Worm (Caenorhabditis elegans) whole organism, young adult: ENCODE measurements around the gene C29G2.6.

Experiments
- C06A6.2 ChIP-seq: fragments of 200-800 bp; sonication (Bioruptor generic); conservative IDR thresholded peaks from 2 replicates; pipeline ENCODE4 v1.3.6; 2022; ENCODE audit warnings: missing genetic modification characterization, missing compliant biosample characterization
- C17E4.6 ChIP-seq: fragments of 200-800 bp; sonication (Bioruptor generic); IDR thresholded peaks from 2 replicates; pipeline ENCODE4 v1.3.6; 2022; ENCODE audit warnings: missing genetic modification reagents, missing genetic modification characterization, missing compliant biosample characterization
- F23B12.7 ChIP-seq: sonication (generic microtip); optimal IDR thresholded peaks from 2 replicates; lab custom pipeline; 2017; ENCODE audit warnings: missing genetic modification characterization, mild to moderate bottlenecking, missing compliant biosample characterization, antibody characterized with exemption, moderate library complexity; ENCODE audit not compliant: insufficient read depth
- F33H1.4 ChIP-seq: fragments of 200-800 bp; sonication (Bioruptor generic); IDR thresholded peaks from 2 replicates; pipeline ENCODE4 v1.3.6; 2022; ENCODE audit warnings: missing genetic modification reagents, missing genetic modification characterization, missing compliant biosample characterization
- F39B2.1 ChIP-seq: fragments of 200-800 bp; sonication (Bioruptor generic); IDR thresholded peaks from 2 replicates; pipeline ENCODE4 v1.3.6; 2022; ENCODE audit warnings: missing genetic modification reagents, missing genetic modification characterization, missing compliant biosample characterization
- F52B5.7 ChIP-seq: sonication (generic microtip); optimal IDR thresholded peaks from 2 replicates; lab custom pipeline; 2016; ENCODE audit warnings: mild to moderate bottlenecking, missing genetic modification characterization, missing compliant biosample characterization
- F55B11.4 ChIP-seq: sonication (generic microtip); optimal IDR thresholded peaks from 2 replicates; lab custom pipeline; 2016; ENCODE audit warnings: missing compliant biosample characterization, missing genetic modification characterization, borderline replicate concordance; ENCODE audit not compliant: insufficient read depth
- F57C9.4 ChIP-seq: sonication (generic microtip); optimal IDR thresholded peaks from 2 replicates; lab custom pipeline; 2017; ENCODE audit warnings: mild to moderate bottlenecking, missing genetic modification characterization, missing compliant biosample characterization
- K12H6.12 ChIP-seq: fragments of 200-800 bp; sonication (Bioruptor generic); optimal IDR thresholded peaks from 2 replicates; lab custom pipeline; 2018; ENCODE audit warnings: mild to moderate bottlenecking, missing genetic modification characterization, missing compliant biosample characterization
- Y67H2A.10 ChIP-seq: fragments of 200-800 bp; sonication (Bioruptor generic); conservative IDR thresholded peaks from 2 replicates; pipeline ENCODE4 v1.3.6; 2022; ENCODE audit warnings: missing genetic modification reagents, missing genetic modification characterization, missing compliant biosample characterization
- aptf-3 ChIP-seq: fragments of 200-800 bp; sonication (Bioruptor generic); IDR thresholded peaks from 2 replicates; pipeline ENCODE4 v1.3.6; 2022; ENCODE audit warnings: missing genetic modification characterization, missing compliant biosample characterization
- athp-1 ChIP-seq: sonication (generic microtip); optimal IDR thresholded peaks from 2 replicates; lab custom pipeline; 2017; ENCODE audit warnings: mild to moderate bottlenecking, missing genetic modification characterization, missing compliant biosample characterization
- attf-3 ChIP-seq: fragments of 200-800 bp; sonication (Bioruptor generic); conservative IDR thresholded peaks from 2 replicates; pipeline ENCODE4 v1.3.6; 2022; ENCODE audit warnings: missing genetic modification reagents, missing genetic modification characterization, missing compliant biosample characterization
- attf-6 ChIP-seq: fragments of 200-800 bp; sonication (Bioruptor generic); IDR thresholded peaks from 2 replicates; pipeline ENCODE4 v1.3.6; 2022; ENCODE audit warnings: missing genetic modification reagents, missing genetic modification characterization, missing compliant biosample characterization
- cebp-1 ChIP-seq, 2 experiments: fragments of 200-800 bp in 1 of 2; sonication (Bioruptor generic) in 1 of 2; sonication (generic microtip) in 1 of 2; IDR thresholded peaks in 1 of 2; optimal IDR thresholded peaks in 1 of 2; 2 replicates each; pipeline versions ENCODE4 v1.3.6 to Lab custom; 2017 to 2022; ENCODE audit warnings: missing compliant biosample characterization in 2 of 2, missing genetic modification characterization in 2 of 2, mild to moderate bottlenecking in 1 of 2, missing genetic modification reagents in 1 of 2, moderate library complexity in 1 of 2
- ceh-40 ChIP-seq: fragments of 200-800 bp; sonication (Bioruptor generic); IDR thresholded peaks from 2 replicates; pipeline ENCODE4 v1.3.6; 2022; ENCODE audit warnings: missing genetic modification characterization, missing compliant biosample characterization
- ceh-79 ChIP-seq: sonication (generic microtip); optimal IDR thresholded peaks from 2 replicates; lab custom pipeline; 2017; ENCODE audit warnings: mild to moderate bottlenecking, missing genetic modification characterization, missing compliant biosample characterization
- die-1 ChIP-seq: sonication (generic microtip); optimal IDR thresholded peaks from 2 replicates; lab custom pipeline; 2016; ENCODE audit warnings: missing genotype, mild to moderate bottlenecking, missing genetic modification characterization, missing compliant biosample characterization
- dpff-1 ChIP-seq: sonication (generic microtip); optimal IDR thresholded peaks from 2 replicates; lab custom pipeline; 2017; ENCODE audit warnings: mild to moderate bottlenecking, missing genetic modification characterization, missing compliant biosample characterization
- dpl-1 ChIP-seq: fragments of 150-350 bp; optimal IDR thresholded peaks from 2 replicates; lab custom pipeline; 2014; ENCODE audit warnings: missing biosample characterization, missing genetic modification reagents, missing genetic modification characterization
- egrh-3 ChIP-seq: fragments of 200-800 bp; sonication (Bioruptor generic); IDR thresholded peaks from 2 replicates; pipeline ENCODE4 v1.3.6; 2022; ENCODE audit warnings: missing genetic modification reagents, missing genetic modification characterization, missing compliant biosample characterization
- ets-4 ChIP-seq: fragments of 200-800 bp; sonication (Bioruptor generic); optimal IDR thresholded peaks from 2 replicates; lab custom pipeline; 2018; ENCODE audit warnings: mild to moderate bottlenecking, missing genetic modification characterization, missing compliant biosample characterization
- him-1 ChIP-seq: sonication (generic microtip); optimal IDR thresholded peaks from 2 replicates; lab custom pipeline; 2016; ENCODE audit warnings: missing genotype, missing genetic modification reagents, missing genetic modification characterization, missing compliant biosample characterization
- hlh-12 ChIP-seq: sonication (generic microtip); optimal IDR thresholded peaks from 2 replicates; lab custom pipeline; 2016; ENCODE audit warnings: missing genetic modification characterization, missing compliant biosample characterization
- hlh-26 ChIP-seq: fragments of 200-800 bp; sonication (Bioruptor generic); conservative IDR thresholded peaks from 2 replicates; pipeline ENCODE4 v1.3.6; 2022; ENCODE audit warnings: missing genetic modification reagents, missing genetic modification characterization, missing compliant biosample characterization
- let-526 ChIP-seq: fragments of 200-800 bp; sonication (Bioruptor generic); IDR thresholded peaks from 2 replicates; pipeline ENCODE4 v1.3.6; 2022; ENCODE audit warnings: missing genetic modification reagents, missing genetic modification characterization, missing compliant biosample characterization
- lir-1 ChIP-seq: fragments of 200-800 bp; sonication (Bioruptor generic); conservative IDR thresholded peaks from 2 replicates; pipeline ENCODE4 v1.3.6; 2022; ENCODE audit warnings: missing genetic modification reagents, missing genetic modification characterization, missing compliant biosample characterization
- lsl-1 ChIP-seq: fragments of 200-800 bp; sonication (Bioruptor generic); optimal IDR thresholded peaks from 2 replicates; lab custom pipeline; 2018; ENCODE audit warnings: mild to moderate bottlenecking, missing genetic modification characterization, moderate library complexity, missing compliant biosample characterization
- lsy-27 ChIP-seq: sonication (generic microtip); optimal IDR thresholded peaks from 2 replicates; lab custom pipeline; 2017; ENCODE audit warnings: missing genetic modification characterization, mild to moderate bottlenecking, missing compliant biosample characterization, antibody characterized with exemption, missing genotype, borderline replicate concordance; ENCODE audit not compliant: insufficient read depth
- mxl-1 ChIP-seq: sonication (generic microtip); optimal IDR thresholded peaks from 2 replicates; lab custom pipeline; 2016; ENCODE audit warnings: missing genetic modification characterization, missing compliant biosample characterization
- nfya-2 ChIP-seq: fragments of 200-800 bp; sonication (Bioruptor generic); IDR thresholded peaks from 2 replicates; pipeline ENCODE4 v1.3.6; 2022; ENCODE audit warnings: missing genetic modification reagents, missing genetic modification characterization, missing compliant biosample characterization
- nhr-27 ChIP-seq: fragments of 200-800 bp; sonication (Bioruptor generic); optimal IDR thresholded peaks from 2 replicates; lab custom pipeline; 2018; ENCODE audit warnings: mild to moderate bottlenecking, missing genetic modification characterization, moderate library complexity, missing compliant biosample characterization
- nhr-80 ChIP-seq: sonication (generic microtip); optimal IDR thresholded peaks from 2 replicates; lab custom pipeline; 2016; ENCODE audit warnings: missing genetic modification characterization, missing compliant biosample characterization
- pbrm-1 ChIP-seq: fragments of 200-800 bp; sonication (Bioruptor generic); IDR thresholded peaks from 2 replicates; pipeline ENCODE4 v1.3.6; 2022; ENCODE audit warnings: missing genetic modification reagents, missing genetic modification characterization, missing compliant biosample characterization
- rcor-1 ChIP-seq: fragments of 200-800 bp; sonication (Bioruptor generic); IDR thresholded peaks from 2 replicates; pipeline ENCODE4 v1.3.6; 2022; ENCODE audit warnings: missing genetic modification reagents, missing genetic modification characterization, missing compliant biosample characterization
- sdz-38 ChIP-seq: sonication (generic microtip); optimal IDR thresholded peaks from 2 replicates; lab custom pipeline; 2016; ENCODE audit warnings: missing genotype, missing genetic modification characterization, missing compliant biosample characterization
- snpc-1.3 ChIP-seq: sonication (generic microtip); optimal IDR thresholded peaks from 2 replicates; lab custom pipeline; 2017; ENCODE audit warnings: missing genetic modification characterization, mild to moderate bottlenecking, missing compliant biosample characterization, antibody characterized with exemption, moderate library complexity, missing genotype, missing genetic modification reagents; ENCODE audit not compliant: insufficient read depth
- snpc-3.4 ChIP-seq: sonication (generic microtip); optimal IDR thresholded peaks from 2 replicates; lab custom pipeline; 2017; ENCODE audit warnings: missing genetic modification characterization, mild to moderate bottlenecking, missing compliant biosample characterization, antibody characterized with exemption, moderate library complexity, missing genotype, missing genetic modification reagents
- snpc-4 ChIP-seq, 5 experiments: fragments of 150-350 bp in 1 of 5; sonication (generic microtip) in 4 of 5; optimal IDR thresholded peaks; 2 replicates each; lab custom pipeline; 2014 to 2018; ENCODE audit warnings: missing genetic modification characterization in 5 of 5, missing biosample characterization in 3 of 5, antibody characterized with exemption in 2 of 5, mild to moderate bottlenecking in 2 of 5, missing compliant biosample characterization in 2 of 5, missing genotype in 2 of 5, moderate library complexity in 2 of 5, missing genetic modification reagents in 1 of 5
- sptf-2 ChIP-seq: fragments of 200-800 bp; sonication (Bioruptor generic); optimal IDR thresholded peaks from 2 replicates; lab custom pipeline; 2018; ENCODE audit warnings: mild to moderate bottlenecking, missing genetic modification characterization, missing compliant biosample characterization
- tbx-9 ChIP-seq: sonication (generic microtip); optimal IDR thresholded peaks from 2 replicates; lab custom pipeline; 2016; ENCODE audit warnings: borderline replicate concordance, missing genetic modification characterization, inconsistent platforms, missing compliant biosample characterization
- unc-130 ChIP-seq: sonication (generic microtip); optimal IDR thresholded peaks from 2 replicates; lab custom pipeline; 2016; ENCODE audit warnings: missing genetic modification reagents, missing genetic modification characterization, missing compliant biosample characterization
- zfh-2 ChIP-seq: fragments of 200-800 bp; sonication (Bioruptor generic); conservative IDR thresholded peaks from 2 replicates; pipeline ENCODE4 v1.3.6; 2022; ENCODE audit warnings: missing genetic modification reagents, missing genetic modification characterization, missing compliant biosample characterization
- ztf-25 ChIP-seq: fragments of 200-800 bp; sonication (Bioruptor generic); IDR thresholded peaks from 2 replicates; pipeline ENCODE4 v1.3.6; 2022; ENCODE audit warnings: missing genetic modification reagents, missing genetic modification characterization, missing compliant biosample characterization
- ztf-26 ChIP-seq: sonication (generic microtip); optimal IDR thresholded peaks from 2 replicates; lab custom pipeline; 2017; ENCODE audit warnings: missing genetic modification characterization, missing compliant biosample characterization
- ztf-28 ChIP-seq: fragments of 200-800 bp; sonication (Bioruptor generic); IDR thresholded peaks from 2 replicates; pipeline ENCODE4 v1.3.6; 2022; ENCODE audit warnings: missing genetic modification reagents, missing genetic modification characterization, missing compliant biosample characterization
- ztf-3 ChIP-seq: fragments of 200-800 bp; sonication (Bioruptor generic); optimal IDR thresholded peaks from 2 replicates; lab custom pipeline; 2018; ENCODE audit warnings: mild to moderate bottlenecking, missing genetic modification characterization, missing compliant biosample characterization
- ztf-6 ChIP-seq: fragments of 200-800 bp; sonication (Bioruptor generic); IDR thresholded peaks from 2 replicates; pipeline ENCODE4 v1.3.6; 2022; ENCODE audit warnings: missing genetic modification reagents, missing genetic modification characterization, missing compliant biosample characterization

The C29G2.6 gene

DNA sequence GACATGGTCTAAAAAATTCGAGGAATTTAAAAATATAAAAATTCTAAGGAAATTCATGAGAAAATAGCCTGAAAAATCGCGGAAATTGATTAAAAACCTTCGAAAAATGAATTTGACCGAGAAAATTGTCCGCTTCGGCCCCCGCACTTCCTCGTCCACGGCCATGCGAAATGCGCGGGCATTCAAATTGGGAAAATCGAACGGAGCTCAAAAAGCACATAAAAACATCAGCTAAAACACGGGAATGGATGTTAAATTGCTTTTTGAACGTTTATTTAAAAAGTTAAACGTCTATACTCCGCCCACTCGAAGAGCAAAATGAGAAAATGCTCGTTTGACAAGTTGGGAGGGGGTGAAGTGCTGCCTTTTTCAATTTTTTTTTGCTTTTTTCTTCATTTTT lies 17.3 kb upstream of the C29G2.6 start, which contains the start of gene F53E10.6:
F53E10.6 (minus strand) TSS at position 8 of the 400 bp plus-strand sequence.
- TF ChIP-seq ztf-28 (0 out of 2 replicates have a peak, but pooled peaks have one; percentile 9), sdz-38 (tag; lab: Kevin White, UChicago) (no peak), ztf-3 (GFP tag; lab: Kevin White, UChicago) (no peak), cebp-1 (GFP tag; IDR thresholded peaks at IDR 0.05; lab: Robert Waterston, UW) (no peak), cebp-1 (tag; optimal IDR thresholded peaks at IDR 0.05; lab: Kevin White, UChicago) (no peak), pbrm-1 (GFP tag; lab: Robert Waterston, UW) (no peak), Y67H2A.10 (GFP tag; lab: Robert Waterston, UW) (no peak), nhr-27 (tag; lab: Kevin White, UChicago) (no peak), lir-1 (GFP tag; lab: Robert Waterston, UW) (0 out of 2 replicates have a peak, but pooled peaks have one; percentile 24), egrh-3 (GFP tag; lab: Robert Waterston, UW) (no peak), attf-3 (no peak), F55B11.4 (tag; lab: Kevin White, UChicago) (no peak), C06A6.2 (GFP tag; lab: Robert Waterston, UW) (no peak), let-526 (GFP tag; lab: Robert Waterston, UW) (no peak), zfh-2 (no peak), unc-130 (GFP tag; lab: Kevin White, UChicago) (peak; percentile 37), ceh-40 (GFP tag; lab: Robert Waterston, UW) (no peak), lsy-27 (no peak), K12H6.12 (tag; lab: Kevin White, UChicago) (no peak), ztf-6 (no peak), athp-1 (tag; lab: Kevin White, UChicago) (no peak), C17E4.6 (GFP tag; lab: Robert Waterston, UW) (no peak), F33H1.4 (peak; percentile 38), ets-4 (GFP tag; lab: Kevin White, UChicago) (no peak), hlh-26 (GFP tag; lab: Robert Waterston, UW) (no peak), F57C9.4 (no peak), nhr-80 (tag; lab: Kevin White, UChicago) (no peak), tbx-9 (tag; lab: Kevin White, UChicago) (no peak), aptf-3 (no peak), die-1 (tag; lab: Kevin White, UChicago) (no peak), snpc-1.3 (no peak), attf-6 (no peak), ceh-79 (no peak), F23B12.7 (tag; lab: Kevin White, UChicago) (peak; percentile 2), rcor-1 (peak; percentile 34; the same call in 1 of the 2 replicates), dpff-1 (no peak), mxl-1 (tag; lab: Kevin White, UChicago) (no peak), him-1 (tag; lab: Kevin White, UChicago) (no peak), ztf-26 (no peak), ztf-25 (GFP tag; lab: Robert Waterston, UW) (no peak), F39B2.1 (GFP tag; lab: Robert Waterston, UW) (no peak), snpc-4 (GFP tag; optimal IDR thresholded peaks at IDR 0.05; lab: Kevin White, UChicago) (no peak), snpc-4 (tag; optimal IDR thresholded peaks at IDR 0.05; lab: Kevin White, UChicago) (no peak), sptf-2 (GFP tag; lab: Kevin White, UChicago) (no peak), nfya-2 (GFP tag; lab: Robert Waterston, UW) (no peak), hlh-12 (tag; lab: Kevin White, UChicago) (no peak), lsl-1 (GFP tag; lab: Kevin White, UChicago) (peak; percentile 30), snpc-3.4 (tag; lab: Kevin White, UChicago) (no peak), dpl-1 (GFP tag; lab: Kevin White, UChicago) (peak; percentile 69), F52B5.7 (tag; lab: Kevin White, UChicago) (no peak)
